Fruit fly (Drosophila melanogaster): ENCODE measurements around the gene Osi11.

Gene Osi11

DNA sequence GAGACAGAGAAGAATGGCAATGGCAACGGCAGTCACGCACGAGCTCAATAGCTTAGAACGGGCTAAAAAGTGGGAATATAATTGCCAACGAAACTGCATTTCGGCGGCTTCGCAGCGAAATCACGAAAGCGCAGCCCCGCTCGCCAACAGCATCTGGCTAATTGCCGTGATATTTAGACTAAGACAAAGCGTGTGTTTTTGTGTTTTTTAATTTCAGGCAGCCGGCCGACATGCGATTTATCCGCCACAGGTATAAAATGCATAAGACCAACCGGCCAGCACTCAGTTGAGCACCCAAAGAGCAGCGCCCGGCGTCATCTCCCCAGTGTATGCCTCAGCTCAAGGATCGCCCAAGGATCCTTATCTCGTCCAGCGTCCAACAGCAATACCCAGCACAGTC, 13.7 kb downstream of the Osi11 start, which contains the start of gene Osi8:
Osi8 (plus strand) TSS at position 301 of the 400 bp plus-strand sequence.
- TF ChIP-seq Hr96 (GFP tag; optimal IDR thresholded peaks at IDR 0.05) (no peak), CG7045 (GFP tag; optimal IDR thresholded peaks at IDR 0.05) (no peak), bab1 (GFP tag; optimal IDR thresholded peaks at IDR 0.05) (no peak), ovo (GFP tag; optimal IDR thresholded peaks at IDR 0.05) (no peak), toe (GFP tag; optimal IDR thresholded peaks at IDR 0.05) (no peak)

DNA sequence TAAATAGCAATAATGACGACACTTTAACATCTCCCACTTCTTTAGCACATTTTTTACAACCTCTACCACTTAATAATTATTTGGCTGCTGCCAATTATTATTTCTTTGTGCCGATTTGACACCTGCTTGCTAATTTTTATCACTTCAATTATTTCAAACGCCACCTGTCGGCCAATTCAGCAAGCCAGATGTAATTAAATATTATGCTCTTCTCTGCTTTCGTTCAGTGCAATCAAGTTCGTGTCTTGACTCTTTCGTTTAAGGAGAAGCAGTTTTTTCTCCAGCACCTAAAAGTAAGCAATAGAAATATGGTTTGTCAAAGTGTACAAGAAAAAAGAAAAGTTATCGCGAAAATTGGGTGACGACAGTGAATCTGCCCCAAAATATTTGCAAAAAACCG, 14.1 kb downstream of the Osi11 start:
- no peak for TF ChIP-seq cnc (optimal IDR thresholded peaks at IDR 0.05)
- TF ChIP-seq Clk (GFP tag; optimal IDR thresholded peaks at IDR 0.05) = no peak
- TF ChIP-seq cic (GFP tag; optimal IDR thresholded peaks at IDR 0.05) = no peak
- TF ChIP-seq Hr96 (GFP tag; optimal IDR thresholded peaks at IDR 0.05) = no peak
- TF ChIP-seq CG7045 (GFP tag; optimal IDR thresholded peaks at IDR 0.05) = no peak
- TF ChIP-seq bab1 (GFP tag; optimal IDR thresholded peaks at IDR 0.05) = no peak
- no peak for TF ChIP-seq CG11617 (GFP tag; optimal IDR thresholded peaks at IDR 0.05)
- TF ChIP-seq CG12768 (GFP tag; optimal IDR thresholded peaks at IDR 0.05) = no peak
- TF ChIP-seq ovo (GFP tag; optimal IDR thresholded peaks at IDR 0.05) = no peak
- no peak for TF ChIP-seq Mnt (GFP tag; optimal IDR thresholded peaks at IDR 0.05)
- no peak for TF ChIP-seq kay (GFP tag; ENCODE audit: borderline replicate concordance)
- TF ChIP-seq pad (GFP tag; optimal IDR thresholded peaks at IDR 0.05) = no peak
- TF ChIP-seq tj (GFP tag; optimal IDR thresholded peaks at IDR 0.05) = no peak
- no peak for TF ChIP-seq CG33017 (tag; optimal IDR thresholded peaks at IDR 0.05)
- no peak for TF ChIP-seq CG1620 (GFP tag; optimal IDR thresholded peaks at IDR 0.05)
- TF ChIP-seq CG14711 (tag; optimal IDR thresholded peaks at IDR 0.05) = no peak
- no peak for TF ChIP-seq toe (GFP tag; optimal IDR thresholded peaks at IDR 0.05)
- no peak for TF ChIP-seq CG5204 (GFP tag; optimal IDR thresholded peaks at IDR 0.05)
- TF ChIP-seq Crg-1 (GFP tag; optimal IDR thresholded peaks at IDR 0.05) = no peak
- no peak for TF ChIP-seq CG7101 (tag; optimal IDR thresholded peaks at IDR 0.05)

DNA sequence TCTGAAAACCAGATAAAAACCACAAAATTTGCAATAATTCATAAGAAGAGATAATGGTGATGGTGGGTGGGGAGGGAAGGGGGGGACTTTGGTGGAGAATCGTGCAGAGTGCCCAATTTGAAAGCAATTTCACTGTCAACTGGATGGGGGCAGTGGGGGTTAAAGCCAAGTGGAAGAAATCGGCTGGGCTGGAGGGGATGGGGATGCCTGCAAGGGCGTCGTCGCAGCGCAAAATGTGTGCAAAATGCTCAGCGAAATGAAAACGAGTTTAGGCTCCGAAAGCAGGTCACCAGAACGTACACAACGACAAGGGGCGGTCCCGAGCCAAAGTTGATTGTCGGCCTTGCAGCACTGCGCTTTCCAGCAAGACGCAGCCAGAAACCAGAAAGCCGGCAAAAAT, 15.7 kb downstream of the Osi11 start:
- TF ChIP-seq toe (GFP tag; optimal IDR thresholded peaks at IDR 0.05) (no peak), CG7045 (GFP tag; optimal IDR thresholded peaks at IDR 0.05) (no peak), cic (GFP tag; optimal IDR thresholded peaks at IDR 0.05) (no peak), CG12768 (GFP tag; optimal IDR thresholded peaks at IDR 0.05) (no peak), kay (GFP tag; ENCODE audit: borderline replicate concordance) (no peak), Crg-1 (GFP tag; optimal IDR thresholded peaks at IDR 0.05) (no peak), CG5204 (GFP tag; optimal IDR thresholded peaks at IDR 0.05) (no peak), pad (GFP tag; optimal IDR thresholded peaks at IDR 0.05) (no peak), CG11617 (GFP tag; optimal IDR thresholded peaks at IDR 0.05) (no peak), tj (GFP tag; optimal IDR thresholded peaks at IDR 0.05) (no peak)

DNA sequence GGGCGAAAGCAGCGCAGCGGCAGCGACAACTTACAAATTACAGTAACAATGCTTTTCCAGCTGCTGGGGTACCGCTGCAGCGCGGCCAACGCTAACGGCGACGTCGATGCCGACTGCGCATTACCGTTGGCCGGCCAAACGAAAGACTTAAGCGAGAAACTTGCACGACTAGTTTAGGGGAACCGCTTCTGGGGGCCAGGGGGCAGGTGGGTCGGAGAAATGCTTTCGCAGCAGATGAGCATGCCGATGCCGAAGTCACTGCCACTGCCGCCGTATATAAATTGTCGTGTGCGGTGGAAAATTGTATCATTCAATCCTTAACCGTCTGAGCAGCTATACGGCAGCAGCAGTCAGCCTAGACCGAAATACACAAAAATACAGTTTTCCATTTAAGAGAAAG, 19.9 kb downstream of the Osi11 start, which contains the start of gene Osi7:
Osi7 (plus strand) TSS at position 301 of the 400 bp plus-strand sequence.
- TF ChIP-seq Crg-1 (GFP tag; optimal IDR thresholded peaks at IDR 0.05) (no peak), cic (GFP tag; optimal IDR thresholded peaks at IDR 0.05) (no peak), tj (GFP tag; optimal IDR thresholded peaks at IDR 0.05) (no peak), ovo (GFP tag; optimal IDR thresholded peaks at IDR 0.05) (no peak), CG5204 (GFP tag; optimal IDR thresholded peaks at IDR 0.05) (no peak), Mnt (GFP tag; optimal IDR thresholded peaks at IDR 0.05) (no peak), CG1620 (GFP tag; optimal IDR thresholded peaks at IDR 0.05) (no peak), CG7045 (GFP tag; optimal IDR thresholded peaks at IDR 0.05) (no peak), CG7101 (tag; optimal IDR thresholded peaks at IDR 0.05) (no peak), cnc (optimal IDR thresholded peaks at IDR 0.05) (no peak), CG33017 (tag; optimal IDR thresholded peaks at IDR 0.05) (no peak), Clk (GFP tag; optimal IDR thresholded peaks at IDR 0.05) (no peak), CG11617 (GFP tag; optimal IDR thresholded peaks at IDR 0.05) (no peak), Hr96 (GFP tag; optimal IDR thresholded peaks at IDR 0.05) (no peak), toe (GFP tag; optimal IDR thresholded peaks at IDR 0.05) (no peak)

DNA sequence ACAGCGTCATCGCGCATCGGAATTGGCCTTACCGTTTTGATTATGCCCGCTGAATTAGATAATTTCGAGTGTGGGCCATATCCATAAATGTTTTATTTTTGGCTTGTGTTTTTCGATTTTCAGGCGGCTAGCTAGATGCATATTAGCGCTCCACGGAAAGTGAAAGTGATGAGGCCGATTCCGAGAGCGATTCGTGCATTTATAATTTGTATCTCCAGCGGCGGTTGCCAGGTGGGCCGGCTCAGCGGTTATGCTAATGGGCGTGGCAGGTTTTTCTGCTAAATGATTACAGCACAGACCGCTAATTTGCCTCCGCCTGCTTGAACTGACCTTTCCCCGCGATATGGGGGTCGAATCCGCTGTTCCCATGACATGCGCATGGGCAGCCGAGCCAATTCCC, 23.6 kb downstream of the Osi11 start:
- no peak for TF ChIP-seq tj (GFP tag; optimal IDR thresholded peaks at IDR 0.05)
- no peak for TF ChIP-seq cic (GFP tag; optimal IDR thresholded peaks at IDR 0.05)
- no peak for TF ChIP-seq CG7045 (GFP tag; optimal IDR thresholded peaks at IDR 0.05)

DNA sequence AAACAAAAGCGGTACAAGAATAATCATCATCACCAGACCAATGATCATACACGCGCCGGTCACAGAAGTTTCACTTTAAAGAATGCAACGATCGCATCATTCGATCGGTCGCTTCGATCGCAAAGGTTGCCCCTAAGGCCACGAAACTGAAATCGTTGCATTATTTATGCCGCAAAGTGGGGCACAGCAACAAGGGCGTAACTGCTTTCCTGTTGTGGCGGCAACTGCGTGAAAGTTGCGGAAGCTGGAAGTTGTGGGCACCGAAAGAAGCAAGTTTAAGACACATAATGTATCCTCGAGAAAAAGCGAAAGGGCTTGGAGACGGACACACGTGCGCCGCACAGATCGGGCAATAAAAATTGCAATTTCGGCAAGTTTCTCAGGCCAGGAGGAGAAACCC, 24.5 kb downstream of the Osi11 start:
- TF ChIP-seq Mnt (GFP tag; optimal IDR thresholded peaks at IDR 0.05) = no peak

DNA sequence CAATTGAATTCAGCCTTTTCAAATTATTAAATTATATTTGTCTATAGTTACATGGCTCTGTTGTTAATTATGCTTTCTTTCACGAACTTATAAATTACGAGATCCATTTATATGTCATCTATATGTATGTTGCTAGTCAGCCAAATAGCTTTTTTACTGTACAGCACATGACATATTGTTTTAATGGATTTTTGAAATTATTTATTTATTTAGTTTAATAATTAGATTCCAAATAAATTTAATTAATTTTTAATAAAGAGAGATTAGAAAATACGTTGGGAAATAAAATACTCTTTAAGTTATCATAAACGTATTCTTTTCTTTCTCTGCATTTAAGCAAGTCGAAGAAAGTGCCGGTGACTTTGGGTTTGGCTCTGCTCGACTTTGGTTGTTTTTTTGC, 27.3 kb downstream of the Osi11 start:
- TF ChIP-seq cnc (optimal IDR thresholded peaks at IDR 0.05) (no peak), toe (GFP tag; optimal IDR thresholded peaks at IDR 0.05) (no peak), cic (GFP tag; optimal IDR thresholded peaks at IDR 0.05) (no peak), CG12768 (GFP tag; optimal IDR thresholded peaks at IDR 0.05) (no peak), CG33017 (tag; optimal IDR thresholded peaks at IDR 0.05) (no peak), CG5204 (GFP tag; optimal IDR thresholded peaks at IDR 0.05) (no peak), CG7045 (GFP tag; optimal IDR thresholded peaks at IDR 0.05) (no peak), Hr96 (GFP tag; optimal IDR thresholded peaks at IDR 0.05) (no peak)

DNA sequence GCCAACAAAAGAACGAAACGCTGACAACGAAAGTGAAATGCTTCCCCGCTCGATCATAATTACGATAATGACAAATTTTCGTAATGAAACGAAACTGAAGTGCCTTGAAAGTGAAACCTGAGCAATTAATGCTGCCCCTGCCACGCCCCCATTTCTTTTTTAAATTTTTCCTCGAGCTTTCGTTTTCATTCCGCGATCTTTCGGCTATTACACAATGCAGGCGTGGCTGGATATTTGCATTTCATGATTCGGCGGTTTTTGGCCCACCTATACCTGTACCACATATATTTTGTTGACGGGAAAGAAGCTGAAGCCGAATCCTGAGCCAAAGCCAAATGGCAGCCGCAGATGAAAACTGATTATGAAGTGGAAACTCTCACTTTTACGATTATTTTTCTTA, 28.3 kb downstream of the Osi11 start:
- TF ChIP-seq bab1 (GFP tag; optimal IDR thresholded peaks at IDR 0.05) (no peak), CG1620 (GFP tag; optimal IDR thresholded peaks at IDR 0.05) (no peak), Hr96 (GFP tag; optimal IDR thresholded peaks at IDR 0.05) (no peak), cic (GFP tag; optimal IDR thresholded peaks at IDR 0.05) (no peak), kay (GFP tag; ENCODE audit: borderline replicate concordance) (no peak), tj (GFP tag; optimal IDR thresholded peaks at IDR 0.05) (no peak), CG5204 (GFP tag; optimal IDR thresholded peaks at IDR 0.05) (no peak), CG33017 (tag; optimal IDR thresholded peaks at IDR 0.05) (no peak), ovo (GFP tag; optimal IDR thresholded peaks at IDR 0.05) (no peak), CG11617 (GFP tag; optimal IDR thresholded peaks at IDR 0.05) (no peak), CG12768 (GFP tag; optimal IDR thresholded peaks at IDR 0.05) (no peak), CG14711 (tag; optimal IDR thresholded peaks at IDR 0.05) (no peak), Clk (GFP tag; optimal IDR thresholded peaks at IDR 0.05) (no peak), toe (GFP tag; optimal IDR thresholded peaks at IDR 0.05) (no peak), Mnt (GFP tag; optimal IDR thresholded peaks at IDR 0.05) (no peak), pad (GFP tag; optimal IDR thresholded peaks at IDR 0.05) (no peak), Crg-1 (GFP tag; optimal IDR thresholded peaks at IDR 0.05) (no peak), cnc (optimal IDR thresholded peaks at IDR 0.05) (no peak), CG7045 (GFP tag; optimal IDR thresholded peaks at IDR 0.05) (no peak), CG7101 (tag; optimal IDR thresholded peaks at IDR 0.05) (no peak)

All from whole organism, adult.